Worm (Caenorhabditis elegans): ENCODE data around the gene Y54E2A.8.
A peak's percentile ranks its signal among the peaks of the same experiment; 100 is the strongest.

Gene Y54E2A.8

ce11 chrII:14804259-14804899 lies 26.2 kb downstream of the Y54E2A.8 start, which contains the start of gene W01D2.3:
Gene W01D2.3, minus strand, starts transcription at chrII:14804309.
- peak; percentile 65 for TF ChIP-seq grh-1 (GFP tag; IDR thresholded peaks at IDR 0.05)
- peak; percentile 85 for TF ChIP-seq nhr-71 (tag; optimal IDR thresholded peaks at IDR 0.05)
- TF ChIP-seq skn-1 (tag; optimal IDR thresholded peaks at IDR 0.05) = peak; percentile 61
- peak; percentile 62 to 65 for TF ChIP-seq lsy-2 (tag; optimal IDR thresholded peaks at IDR 0.05)
- peak; percentile 79 for TF ChIP-seq nhr-20 (tag; optimal IDR thresholded peaks at IDR 0.05)
- no peak for TF ChIP-seq hpl-2 (GFP tag; optimal IDR thresholded peaks at IDR 0.05)
- TF ChIP-seq dpl-1 (GFP tag; optimal IDR thresholded peaks at IDR 0.05) = peak; percentile 42 to 56 (median 54)
- no peak for TF ChIP-seq hlh-4 (tag; optimal IDR thresholded peaks at IDR 0.05)
- TF ChIP-seq fos-1 (tag; optimal IDR thresholded peaks at IDR 0.05) = no peak
- 0 out of 2 replicates have a peak, but pooled peaks have one; percentile 50 for TF ChIP-seq mab-9 (GFP tag; IDR thresholded peaks at IDR 0.05)
- peak; percentile 28 for TF ChIP-seq lin-13 (GFP tag; optimal IDR thresholded peaks at IDR 0.05)
- peak; percentile 92 for TF ChIP-seq nhr-47 (tag; optimal IDR thresholded peaks at IDR 0.05)
- TF ChIP-seq vab-15 (tag; optimal IDR thresholded peaks at IDR 0.05) = peak; percentile 47
- TF ChIP-seq elt-2 (tag; optimal IDR thresholded peaks at IDR 0.05) = peak; percentile 31
- TF ChIP-seq lin-35 (GFP tag; optimal IDR thresholded peaks at IDR 0.05) = peak; percentile 46 to 54
- TF ChIP-seq blmp-1 (tag; optimal IDR thresholded peaks at IDR 0.05) = peak; percentile 48
- peak; percentile 55 for TF ChIP-seq nhr-77 (tag; optimal IDR thresholded peaks at IDR 0.05)
- peak; percentile 81 for TF ChIP-seq snu-23 (GFP tag; optimal IDR thresholded peaks at IDR 0.05)
- TF ChIP-seq ets-5 (GFP tag; IDR thresholded peaks at IDR 0.05) = no peak
- peak; percentile 32 for TF ChIP-seq lir-3 (tag; optimal IDR thresholded peaks at IDR 0.05; ENCODE audit: poor library complexity)
- TF ChIP-seq nhr-85 (tag) = peak; percentile 88
- TF ChIP-seq ces-1 (GFP tag; optimal IDR thresholded peaks at IDR 0.05) = no peak
- no peak for TF ChIP-seq unc-30 (tag; optimal IDR thresholded peaks at IDR 0.05)
- peak; percentile 13 for TF ChIP-seq pax-3 (tag; optimal IDR thresholded peaks at IDR 0.05)
- no peak for TF ChIP-seq pqm-1 (tag; optimal IDR thresholded peaks at IDR 0.05)
- peak; percentile 71 for TF ChIP-seq rnt-1 (tag; optimal IDR thresholded peaks at IDR 0.05)
- TF ChIP-seq efl-3 (GFP tag; optimal IDR thresholded peaks at IDR 0.05) = peak; percentile 59
- no peak for TF ChIP-seq nhr-12 (tag; optimal IDR thresholded peaks at IDR 0.05)
- TF ChIP-seq mep-1 (tag; optimal IDR thresholded peaks at IDR 0.05) = peak; percentile 26
- TF ChIP-seq xbp-1 (tag; optimal IDR thresholded peaks at IDR 0.05) = peak; percentile 69
- TF ChIP-seq lin-14 (GFP tag; optimal IDR thresholded peaks at IDR 0.05) = peak; percentile 73
- TF ChIP-seq zip-4 (GFP tag; optimal IDR thresholded peaks at IDR 0.05) = peak; percentile 77
- TF ChIP-seq nhr-76 (tag; optimal IDR thresholded peaks at IDR 0.05) = no peak
- peak; percentile 88 for TF ChIP-seq nhr-90 (tag; optimal IDR thresholded peaks at IDR 0.05; ENCODE audit: poor library complexity)
- TF ChIP-seq aly-2 (tag; optimal IDR thresholded peaks at IDR 0.05) = peak; percentile 81
- no peak for TF ChIP-seq unc-98 (GFP tag; IDR thresholded peaks at IDR 0.05)
- TF ChIP-seq ceh-88 (GFP tag; IDR thresholded peaks at IDR 0.05) = peak; percentile 54; the same call in 1 of the 2 replicates
- peak; percentile 47 for TF ChIP-seq C16A3.4 (tag; optimal IDR thresholded peaks at IDR 0.05)
- TF ChIP-seq egl-27 (tag; optimal IDR thresholded peaks at IDR 0.05) = no peak
- TF ChIP-seq jun-1 (tag; optimal IDR thresholded peaks at IDR 0.05) = peak; percentile 37
- TF ChIP-seq irx-1 (tag; optimal IDR thresholded peaks at IDR 0.05) = peak; percentile 74
- TF ChIP-seq fkh-8 (tag; optimal IDR thresholded peaks at IDR 0.05) = no peak
- peak; percentile 84 for TF ChIP-seq swsn-7 (tag; optimal IDR thresholded peaks at IDR 0.05)
- peak; percentile 25 to 65 for TF ChIP-seq efl-1 (optimal IDR thresholded peaks at IDR 0.05)
- TF ChIP-seq efl-1 (GFP tag; optimal IDR thresholded peaks at IDR 0.05 in 1 of 2) = peak; percentile 41 to 97
- peak; percentile 25 for TF ChIP-seq C34B4.2 (tag; optimal IDR thresholded peaks at IDR 0.05)
- peak in 1 of 2 experiments; percentile 55 for TF ChIP-seq mdl-1 (tag; optimal IDR thresholded peaks at IDR 0.05)
- TF ChIP-seq nhr-237 (tag; optimal IDR thresholded peaks at IDR 0.05) = no peak
- peak; percentile 70 for TF ChIP-seq unc-86 (tag; optimal IDR thresholded peaks at IDR 0.05)
- TF ChIP-seq snpc-4 (tag; optimal IDR thresholded peaks at IDR 0.05) = peak; percentile 99
- TF ChIP-seq sox-4 (tag; optimal IDR thresholded peaks at IDR 0.05) = peak; percentile 24
- TF ChIP-seq nhr-11 (tag; optimal IDR thresholded peaks at IDR 0.05) = no peak

Measured in whole organism, L1 larva.